Worm (Caenorhabditis elegans) whole organism, L4/young adult: ENCODE measurements around the gene ttr-15.

ENCODE experiments used
- W03F9.2 ChIP-seq: fragments of 150-350 bp; optimal IDR thresholded peaks from 2 replicates; lab custom pipeline; 2014; ENCODE audit warnings: missing biosample characterization, missing genetic modification characterization
- dao-5 ChIP-seq: sonication (generic microtip); optimal IDR thresholded peaks from 2 replicates; lab custom pipeline; 2016; ENCODE audit warnings: missing genotype, missing genetic modification characterization, moderate library complexity, missing compliant biosample characterization
- him-1 ChIP-seq: sonication (generic microtip); optimal IDR thresholded peaks from 2 replicates; lab custom pipeline; 2016; ENCODE audit warnings: missing genotype, missing genetic modification reagents, missing genetic modification characterization, missing compliant biosample characterization

- no peak for TF ChIP-seq W03F9.2 (tag; lab: Kevin White, UChicago)
- TF ChIP-seq him-1 (tag; lab: Kevin White, UChicago) = no peak
- no peak for TF ChIP-seq dao-5 (tag; lab: Kevin White, UChicago)
These were observed 31.6 kb upstream of the ttr-15 start, which contains the start of gene T07A5.1 for ce11 chrIII:10306049-10306448.
